Fruit fly (Drosophila melanogaster): ENCODE data around the gene tzn.

dm6 chr3L:20815666-20816375 lies 17.4 kb downstream of the tzn start, which contains the start of the genes CG3618 and Pka-R1:
- TF ChIP-seq z (GFP tag; IDR thresholded peaks at IDR 0.05) (no peak), Dfd (GFP tag; optimal IDR thresholded peaks at IDR 0.05) (no peak), CG11247 (GFP tag; IDR thresholded peaks at IDR 0.05) (no peak), sr (GFP tag; IDR thresholded peaks at IDR 0.05) (no peak), hth (optimal IDR thresholded peaks at IDR 0.05) (no peak), CG32767 (GFP tag; IDR thresholded peaks at IDR 0.05) (no peak), nerfin-1 (tag; optimal IDR thresholded peaks at IDR 0.05) (no peak), Awh (GFP tag; IDR thresholded peaks at IDR 0.05) (no peak), lilli (GFP tag; optimal IDR thresholded peaks at IDR 0.05) (peak; percentile 7), dysf (GFP tag; IDR thresholded peaks at IDR 0.05) (no peak), h (optimal IDR thresholded peaks at IDR 0.05) (no peak)
